Fruit fly (Drosophila melanogaster): ENCODE data around the gene tHMG1.

dm6 chr3R:22522042-22522441, 30.4 kb downstream of the tHMG1 start:
- TF ChIP-seq lz (GFP tag; optimal IDR thresholded peaks at IDR 0.05) = no peak
- TF ChIP-seq Lpt (GFP tag; optimal IDR thresholded peaks at IDR 0.05) = no peak
- TF ChIP-seq dac (GFP tag; optimal IDR thresholded peaks at IDR 0.05) = no peak
- TF ChIP-seq spab (GFP tag; optimal IDR thresholded peaks at IDR 0.05) = no peak
- no peak for TF ChIP-seq CG16779 (tag; optimal IDR thresholded peaks at IDR 0.05)
- no peak for TF ChIP-seq CG11294 (GFP tag; IDR thresholded peaks at IDR 0.05)
- no peak for TF ChIP-seq topi (GFP tag; optimal IDR thresholded peaks at IDR 0.05)
